Worm (Caenorhabditis elegans) whole organism, L4 larva: Measurements from ENCODE around the gene gcy-6.
A peak's percentile ranks its signal among the peaks of the same experiment; 100 is the strongest.

Experiments used
- D1046.2 ChIP-seq: fragments of 200-800 bp; sonication (Bioruptor generic); IDR thresholded peaks from 2 replicates; pipeline ENCODE4 v1.3.6; 2022; ENCODE audit warnings: missing genetic modification characterization, missing compliant biosample characterization
- F10B5.3 ChIP-seq: sonication (generic microtip); optimal IDR thresholded peaks from 2 replicates; lab custom pipeline; 2016; ENCODE audit warnings: mild to moderate bottlenecking, missing genetic modification characterization, missing compliant biosample characterization
- F26F4.8 ChIP-seq: fragments of 200-800 bp; sonication (Bioruptor generic); conservative IDR thresholded peaks from 2 replicates; pipeline ENCODE4 v1.3.6; 2022; ENCODE audit warnings: missing genetic modification characterization, missing compliant biosample characterization
- T20F7.1 ChIP-seq: fragments of 200-800 bp; sonication (Bioruptor generic); optimal IDR thresholded peaks from 2 replicates; lab custom pipeline; 2018; ENCODE audit warnings: mild to moderate bottlenecking, missing genetic modification characterization, missing compliant biosample characterization
- Y105C5A.15 ChIP-seq: fragments of 200-800 bp; sonication (Bioruptor generic); IDR thresholded peaks from 2 replicates; pipeline ENCODE4 v1.3.6; 2022; ENCODE audit warnings: missing genetic modification characterization, missing compliant biosample characterization
- ZK337.2 ChIP-seq: fragments of 200-800 bp; sonication (Bioruptor generic); IDR thresholded peaks from 2 replicates; pipeline ENCODE4 v1.3.6; 2022; ENCODE audit warnings: missing genetic modification reagents, missing genetic modification characterization, missing compliant biosample characterization
- ZK546.5 ChIP-seq, 2 experiments: sonication (generic microtip); optimal IDR thresholded peaks; 2 replicates each; lab custom pipeline; 2017; ENCODE audit warnings: missing biosample characterization in 2 of 2, missing genetic modification characterization in 2 of 2
- arid-1 ChIP-seq: fragments of 200-800 bp; sonication (Bioruptor generic); conservative IDR thresholded peaks from 2 replicates; pipeline ENCODE4 v1.3.6; 2022; ENCODE audit warnings: missing genetic modification reagents, missing genetic modification characterization, missing compliant biosample characterization
- attf-4 ChIP-seq: sonication (generic microtip); optimal IDR thresholded peaks from 3 replicates; lab custom pipeline; 2017; ENCODE audit warnings: missing biosample characterization, missing genetic modification characterization
- ceh-44 ChIP-seq: fragments of 200-800 bp; sonication (Bioruptor generic); IDR thresholded peaks from 2 replicates; pipeline ENCODE4 v1.3.6; 2022; ENCODE audit warnings: missing genetic modification reagents, missing genetic modification characterization, missing compliant biosample characterization
- ces-1 ChIP-seq: fragments of 150-350 bp; sonication (generic microtip); optimal IDR thresholded peaks from 4 replicates; lab custom pipeline; 2014; ENCODE audit warnings: missing biosample characterization, missing genetic modification reagents, missing genetic modification characterization
- dmd-6 ChIP-seq: fragments of 200-800 bp; sonication (Bioruptor generic); IDR thresholded peaks from 2 replicates; pipeline ENCODE4 v1.3.6; 2022; ENCODE audit warnings: missing genetic modification reagents, missing genetic modification characterization, missing compliant biosample characterization
- dmd-8 ChIP-seq: fragments of 200-800 bp; sonication (Bioruptor generic); IDR thresholded peaks from 2 replicates; pipeline ENCODE4 v1.3.6; 2022; ENCODE audit warnings: missing genetic modification characterization, missing compliant biosample characterization
- dmd-9 ChIP-seq: fragments of 200-800 bp; sonication (Bioruptor generic); IDR thresholded peaks from 2 replicates; pipeline ENCODE4 v1.3.6; 2022; ENCODE audit warnings: missing genetic modification reagents, missing genetic modification characterization, missing compliant biosample characterization
- dpl-1 ChIP-seq: fragments of 150-350 bp; optimal IDR thresholded peaks from 2 replicates; lab custom pipeline; 2014; ENCODE audit warnings: missing biosample characterization, missing genetic modification reagents, missing genetic modification characterization
- duxl-1 ChIP-seq: sonication (generic microtip); optimal IDR thresholded peaks from 2 replicates; lab custom pipeline; 2016; ENCODE audit warnings: mild to moderate bottlenecking, missing genetic modification characterization, moderate library complexity, missing compliant biosample characterization; ENCODE audit not compliant: poor library complexity
- dve-1 ChIP-seq: sonication (generic microtip); optimal IDR thresholded peaks from 2 replicates; lab custom pipeline; 2017; ENCODE audit warnings: antibody characterized with exemption, mild to moderate bottlenecking, missing genetic modification characterization, missing compliant biosample characterization; ENCODE audit not compliant: insufficient read depth
- egl-27 ChIP-seq: sonication (generic microtip); optimal IDR thresholded peaks from 3 replicates; lab custom pipeline; 2017; ENCODE audit warnings: missing biosample characterization, missing genetic modification reagents, missing genetic modification characterization
- gei-8 ChIP-seq: fragments of 200-800 bp; sonication (Bioruptor generic); optimal IDR thresholded peaks from 2 replicates; lab custom pipeline; 2018; ENCODE audit warnings: mild to moderate bottlenecking, missing genetic modification characterization, missing compliant biosample characterization
- hif-1 ChIP-seq, 2 experiments: sonication (generic microtip); optimal IDR thresholded peaks; 2 replicates each; lab custom pipeline; 2016 to 2017; ENCODE audit warnings: missing compliant biosample characterization in 2 of 2, missing genetic modification characterization in 2 of 2, missing genetic modification reagents in 2 of 2, missing genotype in 2 of 2, mild to moderate bottlenecking in 1 of 2
- lin-13 ChIP-seq: fragments of 150-350 bp; optimal IDR thresholded peaks from 2 replicates; lab custom pipeline; 2014; ENCODE audit warnings: missing biosample characterization, missing genetic modification reagents, missing genetic modification characterization
- lin-29 ChIP-seq: fragments of 200-800 bp; sonication (Bioruptor generic); IDR thresholded peaks from 2 replicates; pipeline ENCODE4 v1.3.6; 2022; ENCODE audit warnings: missing genetic modification reagents, missing genetic modification characterization, missing compliant biosample characterization
- madf-9 ChIP-seq: fragments of 200-800 bp; sonication (Bioruptor generic); conservative IDR thresholded peaks from 2 replicates; pipeline ENCODE4 v1.3.6; 2022; ENCODE audit warnings: missing genetic modification reagents, missing genetic modification characterization, missing compliant biosample characterization
- mdt-29 ChIP-seq: fragments of 200-800 bp; sonication (Bioruptor generic); IDR thresholded peaks from 2 replicates; pipeline ENCODE4 v1.3.6; 2022; ENCODE audit warnings: missing genetic modification reagents, missing genetic modification characterization, missing compliant biosample characterization
- mes-2 ChIP-seq: sonication (generic microtip); optimal IDR thresholded peaks from 2 replicates; lab custom pipeline; 2016; ENCODE audit warnings: missing genotype, mild to moderate bottlenecking, missing genetic modification characterization, missing compliant biosample characterization; ENCODE audit not compliant: poor library complexity, severe bottlenecking
- nhr-111 ChIP-seq: fragments of 200-800 bp; sonication (Bioruptor generic); optimal IDR thresholded peaks from 2 replicates; lab custom pipeline; 2018; ENCODE audit warnings: mild to moderate bottlenecking, missing genetic modification characterization, missing compliant biosample characterization
- nhr-48 ChIP-seq: sonication (generic microtip); optimal IDR thresholded peaks from 2 replicates; lab custom pipeline; 2016; ENCODE audit warnings: mild to moderate bottlenecking, missing genetic modification characterization, missing compliant biosample characterization
- pha-4 ChIP-seq, 2 experiments: fragments of 150-350 bp in 1 of 2; fragments of 200-800 bp in 1 of 2; sonication (Bioruptor generic) in 1 of 2; IDR thresholded peaks in 1 of 2; optimal IDR thresholded peaks in 1 of 2; 2 replicates each; pipeline versions ENCODE4 v1.3.6 to Lab custom; 2014 to 2022; ENCODE audit warnings: missing genetic modification characterization in 2 of 2, missing genetic modification reagents in 2 of 2, missing biosample characterization in 1 of 2, missing compliant biosample characterization in 1 of 2
- php-3 ChIP-seq: fragments of 200-800 bp; sonication (Bioruptor generic); IDR thresholded peaks from 2 replicates; pipeline ENCODE4 v1.3.6; 2022; ENCODE audit warnings: missing genetic modification reagents, missing genetic modification characterization, missing compliant biosample characterization
- rbr-2 ChIP-seq: sonication (generic microtip); optimal IDR thresholded peaks from 2 replicates; lab custom pipeline; 2016; ENCODE audit warnings: missing genotype, missing genetic modification characterization, missing compliant biosample characterization
- unc-130 ChIP-seq: sonication (generic microtip); optimal IDR thresholded peaks from 2 replicates; lab custom pipeline; 2016; ENCODE audit warnings: missing genetic modification reagents, missing genetic modification characterization, missing compliant biosample characterization
- unc-39 ChIP-seq: sonication (generic microtip); optimal IDR thresholded peaks from 2 replicates; lab custom pipeline; 2017; ENCODE audit warnings: missing biosample characterization, missing genetic modification characterization
- unc-62 ChIP-seq, 3 experiments: fragments of 150-350 bp in 1 of 3; sonication (generic microtip); optimal IDR thresholded peaks in 2 of 3; peaks in 1 of 3; 1 replicate in 1 of 3; 2 replicates in 2 of 3; lab custom pipeline; 2014 to 2017; ENCODE audit warnings: missing biosample characterization in 3 of 3, missing genetic modification characterization in 3 of 3, missing genetic modification reagents in 3 of 3, missing genotype in 1 of 3
- zip-11 ChIP-seq: fragments of 200-800 bp; sonication (Bioruptor generic); IDR thresholded peaks from 2 replicates; pipeline ENCODE4 v1.3.6; 2022; ENCODE audit warnings: missing genetic modification characterization, missing compliant biosample characterization
- ztf-11 ChIP-seq: fragments of 150-350 bp; optimal IDR thresholded peaks from 2 replicates; lab custom pipeline; 2014; ENCODE audit warnings: missing biosample characterization, missing genetic modification characterization

gcy-6 gene

DNA sequence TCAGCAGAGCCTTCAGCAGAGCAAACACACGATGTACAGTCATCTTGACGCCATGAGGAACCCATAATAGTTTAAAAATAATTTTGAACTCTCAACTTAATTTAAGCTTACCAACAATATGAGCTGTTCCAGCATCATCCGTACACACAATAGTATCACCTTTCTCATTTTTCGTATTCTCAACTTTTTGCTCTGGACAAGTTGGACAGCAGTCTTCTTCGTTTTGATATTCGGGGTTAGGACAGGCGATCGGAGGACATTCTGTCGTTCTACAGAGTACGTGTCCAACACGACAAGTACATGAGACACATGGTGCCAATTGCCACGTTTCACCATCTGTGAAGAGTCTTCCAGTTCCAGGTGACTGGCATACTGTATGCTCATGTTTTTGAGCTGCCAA, 9.7 kb upstream of the gcy-6 start:
- TF ChIP-seq egl-27 (tag; lab: Kevin White, UChicago) (no peak), mdt-29 (GFP tag; lab: Robert Waterston, UW) (no peak), unc-62 (GFP tag; optimal IDR thresholded peaks at IDR 0.05 in 1 of 2; lab: Kevin White, UChicago) (peak in 1 of 2 experiments; percentile 97), unc-62 (tag; optimal IDR thresholded peaks at IDR 0.05; lab: Kevin White, UChicago) (no peak), ZK337.2 (GFP tag; lab: Robert Waterston, UW) (no peak)

DNA sequence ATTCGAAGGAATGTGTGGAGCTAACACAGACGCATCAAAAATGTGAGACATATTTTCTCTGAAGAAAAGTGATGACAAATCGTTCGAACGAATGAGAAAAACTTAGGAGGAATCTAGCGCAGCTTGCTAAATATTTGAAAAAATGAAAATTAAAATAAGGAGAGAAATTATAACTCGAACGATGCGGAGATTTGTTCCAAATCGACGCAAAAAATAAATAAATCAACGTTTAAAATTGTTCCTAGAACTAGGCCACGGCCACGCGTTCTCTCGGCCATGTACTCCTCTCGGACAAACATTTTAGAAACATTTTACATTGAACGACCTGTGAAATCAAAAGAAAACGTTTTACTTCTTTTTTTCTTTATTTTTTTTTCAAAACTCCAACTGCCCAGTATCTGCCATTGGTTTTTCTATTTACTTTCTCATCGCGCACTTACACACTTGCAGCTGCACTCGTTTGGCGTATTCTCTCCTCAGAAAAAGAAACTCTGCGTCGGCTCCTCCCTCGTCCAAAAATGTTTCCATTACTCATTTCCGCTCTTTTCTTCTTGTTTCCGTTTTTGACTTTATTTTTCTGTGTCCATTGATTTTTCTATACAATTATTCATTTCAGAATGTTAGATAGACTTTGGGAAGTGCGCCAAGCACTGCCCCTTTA, 6.4 kb upstream of the gcy-6 start, which contains the start of the genes gna-1 and B0024.13:
TSS of gene gna-1 (minus strand) at position 51 of the 661 bp plus-strand sequence.
TSS of gene B0024.13 (plus strand) at position 611 of the 661 bp plus-strand sequence.
- TF ChIP-seq madf-9 (GFP tag; lab: Robert Waterston, UW) (no peak), pha-4 (GFP tag; IDR thresholded peaks at IDR 0.05; lab: Robert Waterston, UW) (no peak), pha-4 (tag; optimal IDR thresholded peaks at IDR 0.05; lab: Kevin White, UChicago) (peak; percentile 21), D1046.2 (GFP tag; lab: Robert Waterston, UW) (no peak), arid-1 (GFP tag; lab: Robert Waterston, UW) (no peak), ZK546.5 (tag; optimal IDR thresholded peaks at IDR 0.05; lab: Kevin White, UChicago) (no peak), T20F7.1 (GFP tag; lab: Kevin White, UChicago) (no peak), hif-1 (tag; optimal IDR thresholded peaks at IDR 0.05; lab: Kevin White, UChicago) (peak in 1 of 2 experiments; percentile 83), Y105C5A.15 (GFP tag; lab: Robert Waterston, UW) (no peak), ZK337.2 (GFP tag; lab: Robert Waterston, UW) (peak; percentile 18; the same call in 1 of the 2 replicates), ceh-44 (GFP tag; lab: Robert Waterston, UW) (0 out of 2 replicates have a peak, but pooled peaks have one; percentile 45), lin-29 (GFP tag; lab: Robert Waterston, UW) (no peak), attf-4 (tag; lab: Kevin White, UChicago) (no peak), F10B5.3 (no peak), mes-2 (tag; lab: Kevin White, UChicago) (peak; percentile 98), lin-13 (no peak), duxl-1 (peak; percentile 35), dmd-6 (GFP tag; lab: Robert Waterston, UW) (peak; percentile 47; the same call in 1 of the 2 replicates), ces-1 (GFP tag; lab: Kevin White, UChicago) (no peak), rbr-2 (tag; lab: Kevin White, UChicago) (peak; percentile 36), dve-1 (tag; lab: Kevin White, UChicago) (no peak), dpl-1 (GFP tag; lab: Kevin White, UChicago) (peak; percentile 61), unc-39 (tag; lab: Kevin White, UChicago) (no peak), php-3 (GFP tag; lab: Robert Waterston, UW) (no peak), dmd-8 (GFP tag; lab: Robert Waterston, UW) (no peak), F26F4.8 (GFP tag; lab: Robert Waterston, UW) (no peak), nhr-48 (tag; lab: Kevin White, UChicago) (no peak), dmd-9 (0 out of 2 replicates have a peak, but pooled peaks have one; percentile 49), egl-27 (tag; lab: Kevin White, UChicago) (no peak), gei-8 (GFP tag; lab: Kevin White, UChicago) (no peak), nhr-111 (GFP tag; lab: Kevin White, UChicago) (no peak), ztf-11 (tag; lab: Kevin White, UChicago) (no peak), unc-130 (GFP tag; lab: Kevin White, UChicago) (peak; percentile 87), zip-11 (GFP tag; lab: Robert Waterston, UW) (no peak)
